Fruit fly (Drosophila melanogaster) S2 (cell line): ENCODE measurements around the gene Rph.

Experiments used
- CG8478 ChIP-seq: fragments of >200 bp; optimal IDR thresholded peaks from 2 replicates; lab custom pipeline; 2018
- CTCF ChIP-seq, 2 experiments: fragments of >200 bp; optimal IDR thresholded peaks; 2 replicates each; lab custom pipeline; 2018

Rph gene

dm6 chrX:10735682-10736353 is 21.6 kb downstream of the Rph start:
- TF ChIP-seq CG8478 (lab: Kevin White, UChicago) (no peak), CTCF (optimal IDR thresholded peaks at IDR 0.05; lab: Kevin White, UChicago) (no peak)

dm6 chrX:10734763-10735681 is 22.4 kb downstream of the Rph start:
- TF ChIP-seq CG8478 (lab: Kevin White, UChicago): no peak
- TF ChIP-seq CTCF (optimal IDR thresholded peaks at IDR 0.05; lab: Kevin White, UChicago): no peak

- no peak for TF ChIP-seq CTCF (optimal IDR thresholded peaks at IDR 0.05; lab: Kevin White, UChicago)
- no peak for TF ChIP-seq CG8478 (lab: Kevin White, UChicago)
Observed at dm6 chrX:10732733-10733455, 24.6 kb downstream of the Rph start.

dm6 chrX:10731801-10732200 is 25.7 kb downstream of the Rph start:
- TF ChIP-seq CTCF (optimal IDR thresholded peaks at IDR 0.05; lab: Kevin White, UChicago): no peak
- TF ChIP-seq CG8478 (lab: Kevin White, UChicago): no peak

- TF ChIP-seq CTCF (optimal IDR thresholded peaks at IDR 0.05; lab: Kevin White, UChicago): no peak
- TF ChIP-seq CG8478 (lab: Kevin White, UChicago): no peak
Observed at dm6 chrX:10731357-10731756, 26.1 kb downstream of the Rph start.

dm6 chrX:10729921-10730873 is 27.3 kb downstream of the Rph start:
- no peak for TF ChIP-seq CG8478 (lab: Kevin White, UChicago)
- no peak for TF ChIP-seq CTCF (optimal IDR thresholded peaks at IDR 0.05; lab: Kevin White, UChicago)

- no peak for TF ChIP-seq CTCF (optimal IDR thresholded peaks at IDR 0.05; lab: Kevin White, UChicago)
- TF ChIP-seq CG8478 (lab: Kevin White, UChicago): no peak
Observed at dm6 chrX:10729196-10729835, 28.1 kb downstream of the Rph start.

- TF ChIP-seq CTCF (optimal IDR thresholded peaks at IDR 0.05; lab: Kevin White, UChicago) (peak; percentile 86 to 92), CG8478 (lab: Kevin White, UChicago) (no peak)
Observed at dm6 chrX:10728541-10728968, 28.9 kb downstream of the Rph start.

dm6 chrX:10728024-10728423 is 29.4 kb downstream of the Rph start:
- TF ChIP-seq CG8478 (lab: Kevin White, UChicago): no peak
- no peak for TF ChIP-seq CTCF (optimal IDR thresholded peaks at IDR 0.05; lab: Kevin White, UChicago)

dm6 chrX:10727318-10727717 is 30.1 kb downstream of the Rph start:
- TF ChIP-seq CTCF (optimal IDR thresholded peaks at IDR 0.05; lab: Kevin White, UChicago) (no peak), CG8478 (lab: Kevin White, UChicago) (no peak)

- TF ChIP-seq CTCF (optimal IDR thresholded peaks at IDR 0.05; lab: Kevin White, UChicago): no peak
Observed at dm6 chrX:10726105-10726694, 31.3 kb downstream of the Rph start.

dm6 chrX:10723488-10724254 is 33.8 kb downstream of the Rph start:
- TF ChIP-seq CG8478 (lab: Kevin White, UChicago) (no peak), CTCF (optimal IDR thresholded peaks at IDR 0.05; lab: Kevin White, UChicago) (no peak)
